Fruit fly (Drosophila melanogaster) whole organism, embryonic: ENCODE measurements around the gene Syx4.

ENCODE experiments used
- ATbp ChIP-seq: fragments of 200-800 bp; sonication (Bioruptor generic); optimal IDR thresholded peaks from 2 replicates; lab custom pipeline; 2017; ENCODE audit warnings: missing biosample characterization, mild to moderate bottlenecking, missing genetic modification characterization, missing genetic modification reagents
- Adf1 ChIP-seq: fragments of 200-800 bp; sonication (Bioruptor generic); IDR thresholded peaks from 2 replicates; pipeline ENCODE4 v1.3.6; 2022; ENCODE audit warnings: missing biosample characterization, missing genetic modification characterization
- Atf6 ChIP-seq: fragments of 200-800 bp; sonication (Bioruptor generic); IDR thresholded peaks from 2 replicates; pipeline ENCODE4 v1.3.6; 2022; ENCODE audit warnings: missing biosample characterization, missing genetic modification characterization
- CG11093 ChIP-seq: fragments of 200-800 bp; sonication (Bioruptor generic); IDR thresholded peaks from 3 replicates; pipeline ENCODE4 v1.3.6; 2022; ENCODE audit warnings: missing biosample characterization, missing genetic modification characterization
- CG11398 ChIP-seq: fragments of 200-800 bp; sonication (Bioruptor generic); optimal IDR thresholded peaks from 2 replicates; lab custom pipeline; 2016; ENCODE audit warnings: missing biosample characterization, missing genetic modification characterization
- CG11696 ChIP-seq: fragments of 200-800 bp; sonication (Bioruptor generic); IDR thresholded peaks from 2 replicates; pipeline ENCODE4 v1.3.6; 2022; ENCODE audit warnings: missing biosample characterization, missing genetic modification characterization
- CG12104 ChIP-seq: fragments of 200-800 bp; sonication (Bioruptor generic); optimal IDR thresholded peaks from 3 replicates; lab custom pipeline; 2016; ENCODE audit warnings: missing biosample characterization, missing genetic modification characterization
- CG12236 ChIP-seq: fragments of 200-800 bp; sonication (Bioruptor generic); optimal IDR thresholded peaks from 2 replicates; lab custom pipeline; 2016; ENCODE audit warnings: missing biosample characterization, missing genetic modification characterization
- CG15601 ChIP-seq: fragments of 200-800 bp; sonication (Bioruptor generic); optimal IDR thresholded peaks from 3 replicates; lab custom pipeline; 2019; ENCODE audit warnings: missing biosample characterization, mild to moderate bottlenecking, missing genetic modification characterization, moderate library complexity
- CG1832 ChIP-seq: fragments of 200-800 bp; sonication (Bioruptor generic); optimal IDR thresholded peaks from 2 replicates; lab custom pipeline; 2017; ENCODE audit warnings: missing biosample characterization, mild to moderate bottlenecking, missing genetic modification characterization, inconsistent platforms
- CG2678 ChIP-seq: fragments of 200-800 bp; sonication (Bioruptor generic); optimal IDR thresholded peaks from 3 replicates; lab custom pipeline; 2019; ENCODE audit warnings: missing biosample characterization, mild to moderate bottlenecking, missing genetic modification characterization, moderate library complexity
- CG30020 ChIP-seq: fragments of 200-800 bp; optimal IDR thresholded peaks from 2 replicates; lab custom pipeline; 2019; ENCODE audit warnings: missing biosample characterization, mild to moderate bottlenecking, missing genetic modification characterization, moderate library complexity
- CG3838 ChIP-seq: fragments of 200-800 bp; sonication (Bioruptor generic); optimal IDR thresholded peaks from 3 replicates; lab custom pipeline; 2016; ENCODE audit warnings: missing biosample characterization, missing genetic modification characterization
- CG5180 ChIP-seq: fragments of 200-800 bp; sonication (Bioruptor generic); optimal IDR thresholded peaks from 3 replicates; lab custom pipeline; 2017; ENCODE audit warnings: missing biosample characterization, missing genetic modification characterization, mild to moderate bottlenecking, moderate library complexity, missing genetic modification reagents
- CG6765 ChIP-seq: fragments of 200-800 bp; sonication (Bioruptor generic); optimal IDR thresholded peaks from 3 replicates; lab custom pipeline; 2017; ENCODE audit warnings: missing biosample characterization, mild to moderate bottlenecking, missing genetic modification characterization
- CG7963 ChIP-seq: fragments of 200-800 bp; sonication (Bioruptor generic); IDR thresholded peaks from 3 replicates; pipeline ENCODE4 v1.3.6; 2022; ENCODE audit warnings: missing biosample characterization, missing genetic modification characterization; ENCODE audit not compliant: partially characterized antibody
- CG8478 ChIP-seq: fragments of >200 bp; optimal IDR thresholded peaks from 2 replicates; lab custom pipeline; 2018
- CG9609 ChIP-seq: fragments of 200-800 bp; sonication (Bioruptor generic); optimal IDR thresholded peaks from 3 replicates; lab custom pipeline; 2016; ENCODE audit warnings: missing biosample characterization, missing genetic modification characterization
- CoRest ChIP-seq: fragments of 200-800 bp; sonication (Bioruptor generic); optimal IDR thresholded peaks from 3 replicates; lab custom pipeline; 2018; ENCODE audit warnings: missing biosample characterization, mild to moderate bottlenecking, missing genetic modification characterization, moderate library complexity
- D19A ChIP-seq: fragments of 200-800 bp; optimal IDR thresholded peaks from 3 replicates; lab custom pipeline; 2019; ENCODE audit warnings: missing biosample characterization, mild to moderate bottlenecking, missing genetic modification characterization, moderate library complexity
- Dip3 ChIP-seq: fragments of 200-800 bp; sonication (Bioruptor generic); optimal IDR thresholded peaks from 3 replicates; lab custom pipeline; 2016; ENCODE audit warnings: missing biosample characterization, missing genetic modification characterization
- Dref ChIP-seq: fragments of 200-800 bp; sonication (Bioruptor generic); IDR thresholded peaks from 2 replicates; pipeline ENCODE4 v1.3.6; 2022; ENCODE audit warnings: missing biosample characterization, missing genetic modification characterization
- Ets97D ChIP-seq: fragments of 200-800 bp; sonication (Bioruptor generic); optimal IDR thresholded peaks from 3 replicates; lab custom pipeline; 2016; ENCODE audit warnings: missing biosample characterization, missing genetic modification characterization
- Hsf ChIP-seq: fragments of 200-800 bp; sonication (Bioruptor generic); optimal IDR thresholded peaks from 3 replicates; lab custom pipeline; 2016; ENCODE audit warnings: missing biosample characterization, missing genetic modification characterization
- NC2α ChIP-seq: fragments of 200-800 bp; sonication (Bioruptor generic); optimal IDR thresholded peaks from 2 replicates; lab custom pipeline; 2016; ENCODE audit warnings: missing biosample characterization, missing genetic modification characterization
- Nf-YB ChIP-seq: fragments of 200-800 bp; sonication (Bioruptor generic); optimal IDR thresholded peaks from 3 replicates; lab custom pipeline; 2019; ENCODE audit warnings: missing biosample characterization, mild to moderate bottlenecking, missing genetic modification characterization, moderate library complexity
- PHDP ChIP-seq: fragments of 200-800 bp; sonication (Bioruptor generic); optimal IDR thresholded peaks from 3 replicates; lab custom pipeline; 2018; ENCODE audit warnings: missing biosample characterization, mild to moderate bottlenecking, missing genetic modification characterization, moderate library complexity
- Poxn ChIP-seq: fragments of 200-800 bp; sonication (Bioruptor generic); IDR thresholded peaks from 2 replicates; pipeline ENCODE4 v1.3.6; 2022; ENCODE audit warnings: missing biosample characterization, missing genetic modification characterization
- Spps ChIP-seq: fragments of 200-800 bp; sonication (Bioruptor generic); optimal IDR thresholded peaks from 2 replicates; lab custom pipeline; 2018; ENCODE audit warnings: missing biosample characterization, mild to moderate bottlenecking, missing genetic modification characterization
- Sry-β ChIP-seq: fragments of 200-800 bp; sonication (Bioruptor generic); optimal IDR thresholded peaks from 2 replicates; lab custom pipeline; 2018; ENCODE audit warnings: missing biosample characterization, mild to moderate bottlenecking, missing genetic modification characterization, moderate library complexity
- az2 ChIP-seq: fragments of 200-800 bp; sonication (Bioruptor generic); optimal IDR thresholded peaks from 3 replicates; lab custom pipeline; 2016; ENCODE audit warnings: missing biosample characterization, missing genetic modification characterization
- cwo ChIP-seq: fragments of 200-800 bp; sonication (Bioruptor generic); optimal IDR thresholded peaks from 3 replicates; lab custom pipeline; 2017; ENCODE audit warnings: missing biosample characterization, missing genetic modification characterization, mild to moderate bottlenecking, moderate library complexity, missing genetic modification reagents
- dysf ChIP-seq: fragments of 200-800 bp; sonication (Bioruptor generic); IDR thresholded peaks from 3 replicates; pipeline ENCODE4 v1.3.6; 2022; ENCODE audit warnings: missing biosample characterization, missing genetic modification characterization
- en ChIP-seq: fragments of 200-800 bp; sonication (Bioruptor generic); optimal IDR thresholded peaks from 2 replicates; lab custom pipeline; 2016; ENCODE audit warnings: missing biosample characterization, missing genetic modification characterization
- eve ChIP-seq, 2 experiments: fragments of >200 bp; optimal IDR thresholded peaks; 2 replicates each; lab custom pipeline; 2017; ENCODE audit warnings: missing biosample characterization in 2 of 2, missing genetic modification characterization in 2 of 2
- exex ChIP-seq: fragments of 200-800 bp; sonication (Bioruptor generic); optimal IDR thresholded peaks from 4 replicates; lab custom pipeline; 2018; ENCODE audit warnings: missing biosample characterization, mild to moderate bottlenecking, missing genetic modification characterization, moderate library complexity
- gt ChIP-seq: fragments of 200-800 bp; sonication (Bioruptor generic); IDR thresholded peaks from 2 replicates; pipeline ENCODE4 v1.3.6; 2022; ENCODE audit warnings: missing biosample characterization, missing genetic modification characterization
- insv ChIP-seq, 2 experiments: fragments of 200-800 bp; sonication (Bioruptor generic); optimal IDR thresholded peaks; 3 replicates each; lab custom pipeline; 2016 to 2018; ENCODE audit warnings: missing biosample characterization in 2 of 2, missing genetic modification characterization in 2 of 2
- jing ChIP-seq: fragments of 200-800 bp; sonication (Bioruptor generic); optimal IDR thresholded peaks from 2 replicates; lab custom pipeline; 2018; ENCODE audit warnings: missing biosample characterization, mild to moderate bottlenecking, missing genetic modification characterization
- jumu ChIP-seq: fragments of 200-800 bp; sonication (Bioruptor generic); optimal IDR thresholded peaks from 3 replicates; lab custom pipeline; 2016; ENCODE audit warnings: missing biosample characterization, missing genetic modification characterization
- kay ChIP-seq: fragments of 200-800 bp; sonication (Bioruptor generic); optimal IDR thresholded peaks from 2 replicates; lab custom pipeline; 2016; ENCODE audit warnings: missing biosample characterization, missing genetic modification characterization
- klu ChIP-seq: fragments of 200-800 bp; sonication (Bioruptor generic); IDR thresholded peaks from 2 replicates; pipeline ENCODE4 v1.3.6; 2022; ENCODE audit warnings: missing biosample characterization, missing genetic modification characterization
- odd ChIP-seq: fragments of 200-800 bp; sonication (Bioruptor generic); optimal IDR thresholded peaks from 2 replicates; lab custom pipeline; 2017; ENCODE audit warnings: missing biosample characterization, mild to moderate bottlenecking, missing genetic modification characterization
- run ChIP-seq: fragments of 200-800 bp; sonication (Bioruptor generic); optimal IDR thresholded peaks from 3 replicates; lab custom pipeline; 2018; ENCODE audit warnings: missing biosample characterization, mild to moderate bottlenecking, missing genetic modification characterization
- sima ChIP-seq: fragments of 200-800 bp; sonication (Bioruptor generic); optimal IDR thresholded peaks from 2 replicates; lab custom pipeline; 2016; ENCODE audit warnings: missing biosample characterization, missing genetic modification characterization
- stwl ChIP-seq: fragments of 200-800 bp; sonication (Bioruptor generic); optimal IDR thresholded peaks from 3 replicates; lab custom pipeline; 2018; ENCODE audit warnings: missing biosample characterization, mild to moderate bottlenecking, missing genetic modification characterization, moderate library complexity
- tna ChIP-seq: fragments of 200-800 bp; sonication (Bioruptor generic); IDR thresholded peaks from 2 replicates; pipeline ENCODE4 v1.3.6; 2022; ENCODE audit warnings: missing biosample characterization, missing genetic modification characterization; ENCODE audit not compliant: partially characterized antibody
- toy ChIP-seq: fragments of 200-800 bp; sonication (Bioruptor generic); IDR thresholded peaks from 2 replicates; pipeline ENCODE4 v1.3.6; 2022; ENCODE audit warnings: missing biosample characterization, missing genetic modification characterization
- tup ChIP-seq: fragments of 200-800 bp; sonication (Bioruptor generic); optimal IDR thresholded peaks from 2 replicates; lab custom pipeline; 2016; ENCODE audit warnings: missing biosample characterization, mild to moderate bottlenecking, missing genetic modification characterization, moderate library complexity
- twi ChIP-seq: fragments of 200-800 bp; optimal IDR thresholded peaks from 2 replicates; lab custom pipeline; 2019; ENCODE audit warnings: missing biosample characterization, mild to moderate bottlenecking, missing genetic modification characterization, moderate library complexity
- vnd ChIP-seq: fragments of 200-800 bp; sonication (Bioruptor generic); IDR thresholded peaks from 3 replicates; pipeline ENCODE4 v1.3.6; 2022; ENCODE audit warnings: missing biosample characterization, missing genetic modification characterization; ENCODE audit not compliant: partially characterized antibody

The Syx4 gene

dm6 chrX:2743020-2743419, 856 bp downstream of the Syx4 start (continued):
- peak; percentile 87 for TF ChIP-seq cwo (GFP tag; lab: Kevin White, UChicago)
- peak; percentile 35; the same call in 1 of the 2 replicates for TF ChIP-seq Dref
- peak; percentile 79 for TF ChIP-seq PHDP (tag; lab: Kevin White, UChicago)
- TF ChIP-seq kay (GFP tag; lab: Kevin White, UChicago) = peak; percentile 14
- TF ChIP-seq NC2α (GFP tag; lab: Kevin White, UChicago) = peak; percentile 29
- TF ChIP-seq sima = peak; percentile 42
- TF ChIP-seq CG1832 (GFP tag; lab: Kevin White, UChicago) = no peak
- peak; percentile 74 for TF ChIP-seq CoRest
- TF ChIP-seq Spps (tag; lab: Kevin White, UChicago) = no peak
- no peak for TF ChIP-seq run (tag; lab: Kevin White, UChicago)
- peak; percentile 76 for TF ChIP-seq Hsf (GFP tag; lab: Kevin White, UChicago)
- peak; percentile 77; the same call in 2 of the 3 replicates for TF ChIP-seq CG11093 (GFP tag; lab: Robert Waterston, UW)
- peak; percentile 67 for TF ChIP-seq az2
- TF ChIP-seq ATbp (GFP tag; lab: Kevin White, UChicago) = peak; percentile 56
- peak; percentile 67 for TF ChIP-seq CG12104 (GFP tag; lab: Kevin White, UChicago)
- peak; percentile 41 for TF ChIP-seq Nf-YB (GFP tag; lab: Kevin White, UChicago)
- TF ChIP-seq CG5180 (GFP tag; lab: Kevin White, UChicago) = peak; percentile 41
- peak; percentile 66 for TF ChIP-seq odd (GFP tag; lab: Kevin White, UChicago)
- no peak for TF ChIP-seq tna (GFP tag; lab: Robert Waterston, UW)
- TF ChIP-seq toy = peak; percentile 69; the same call in 1 of the 2 replicates
- no peak for TF ChIP-seq insv (GFP tag; optimal IDR thresholded peaks at IDR 0.05; lab: Kevin White, UChicago)
- TF ChIP-seq CG2678 (tag; lab: Kevin White, UChicago) = peak; percentile 86
- peak; percentile 84 for TF ChIP-seq jumu (GFP tag; lab: Kevin White, UChicago)
- TF ChIP-seq tup (GFP tag; lab: Kevin White, UChicago) = peak; percentile 66
- peak; percentile 72; the same call in 1 of the 2 replicates for TF ChIP-seq Poxn (GFP tag; lab: Robert Waterston, UW)
- peak; percentile 94 for TF ChIP-seq Atf6 (GFP tag; lab: Robert Waterston, UW)
- TF ChIP-seq vnd (GFP tag; lab: Robert Waterston, UW) = no peak
- no peak; the same call in 1 of the 2 replicates for TF ChIP-seq gt
- TF ChIP-seq Ets97D (GFP tag; lab: Kevin White, UChicago) = peak; percentile 52
- TF ChIP-seq CG8478 (lab: Kevin White, UChicago) = no peak
- TF ChIP-seq Adf1 (GFP tag; lab: Robert Waterston, UW) = peak; percentile 73; the same call in 1 of the 2 replicates
- TF ChIP-seq Sry-β (GFP tag; lab: Kevin White, UChicago) = no peak
- no peak for TF ChIP-seq twi
- TF ChIP-seq eve (GFP tag; optimal IDR thresholded peaks at IDR 0.05; lab: Kevin White, UChicago) = no peak
- TF ChIP-seq CG6765 (GFP tag; lab: Kevin White, UChicago) = no peak
- TF ChIP-seq CG11696 (GFP tag; lab: Robert Waterston, UW) = peak; percentile 76
- peak; percentile 31 for TF ChIP-seq en (GFP tag; lab: Kevin White, UChicago)
- peak; percentile 86 for TF ChIP-seq Dip3
- peak; percentile 72 for TF ChIP-seq CG11398
- no peak for TF ChIP-seq stwl (tag; lab: Kevin White, UChicago)
- TF ChIP-seq klu (GFP tag; lab: Robert Waterston, UW) = peak; percentile 77
- no peak for TF ChIP-seq CG15601
- no peak for TF ChIP-seq CG3838
- TF ChIP-seq exex (tag; lab: Kevin White, UChicago) = peak; percentile 85
- no peak for TF ChIP-seq CG30020
- peak; percentile 92 for TF ChIP-seq dysf (GFP tag; lab: Robert Waterston, UW)
- peak; percentile 80 for TF ChIP-seq CG9609
- TF ChIP-seq jing (GFP tag; lab: Kevin White, UChicago) = no peak
- no peak for TF ChIP-seq D19A
- peak; percentile 20 for TF ChIP-seq CG12236
- TF ChIP-seq CG7963 = no peak
